Fruit fly (Drosophila melanogaster): ENCODE data around the gene Hus1-like.

Hus1-like gene

dm6 chr3R:4835315-4835714 is 23.4 kb upstream of the Hus1-like start (continued):
- TF ChIP-seq jing (GFP tag; optimal IDR thresholded peaks at IDR 0.05) (peak; percentile 74), CG13296 (GFP tag; optimal IDR thresholded peaks at IDR 0.05) (no peak), CG4404 (GFP tag; IDR thresholded peaks at IDR 0.05) (no peak), pfk (GFP tag; optimal IDR thresholded peaks at IDR 0.05) (no peak), kni (GFP tag; optimal IDR thresholded peaks at IDR 0.05) (peak; percentile 5), CG6854 (GFP tag; optimal IDR thresholded peaks at IDR 0.05) (no peak), Stat92E (GFP tag; optimal IDR thresholded peaks at IDR 0.05) (no peak), cato (GFP tag; optimal IDR thresholded peaks at IDR 0.05; ENCODE audit: borderline replicate concordance) (no peak), Hmr (GFP tag; optimal IDR thresholded peaks at IDR 0.05) (no peak), bcd (GFP tag; optimal IDR thresholded peaks at IDR 0.05) (no peak), tap (tag; optimal IDR thresholded peaks at IDR 0.05) (no peak), CG34422 (GFP tag; IDR thresholded peaks at IDR 0.05) (no peak), CG18011 (GFP tag; optimal IDR thresholded peaks at IDR 0.05) (no peak), Mes4 (GFP tag; optimal IDR thresholded peaks at IDR 0.05) (no peak), Hmx (GFP tag; optimal IDR thresholded peaks at IDR 0.05) (no peak), zf30C (GFP tag; optimal IDR thresholded peaks at IDR 0.05) (no peak), CG12391 (tag; optimal IDR thresholded peaks at IDR 0.05) (no peak), Myb (GFP tag; optimal IDR thresholded peaks at IDR 0.05) (no peak), az2 (GFP tag; optimal IDR thresholded peaks at IDR 0.05) (no peak), CG13894 (tag; optimal IDR thresholded peaks at IDR 0.05) (no peak), al (GFP tag; IDR thresholded peaks at IDR 0.05) (no peak), ttk (GFP tag; IDR thresholded peaks at IDR 0.05) (no peak), CG18476 (GFP tag; optimal IDR thresholded peaks at IDR 0.05) (no peak), Fer3 (tag; optimal IDR thresholded peaks at IDR 0.05) (no peak), Oli (tag; optimal IDR thresholded peaks at IDR 0.05) (no peak), CG14860 (GFP tag; IDR thresholded peaks at IDR 0.05; ENCODE audit: partially characterized antibody) (0 out of 3 replicates have a peak, but pooled peaks have one; percentile 7), Mrtf (GFP tag; IDR thresholded peaks at IDR 0.05) (no peak), pb (GFP tag; optimal IDR thresholded peaks at IDR 0.05) (no peak), zen2 (GFP tag; IDR thresholded peaks at IDR 0.05; ENCODE audit: partially characterized antibody) (peak; percentile 35; the same call in 1 of the 3 replicates)

- TF ChIP-seq CG2116 (GFP tag; optimal IDR thresholded peaks at IDR 0.05) (no peak), luna (GFP tag; optimal IDR thresholded peaks at IDR 0.05) (no peak), wdn (GFP tag; IDR thresholded peaks at IDR 0.05) (no peak), tap (tag; optimal IDR thresholded peaks at IDR 0.05) (no peak), CG43689 (GFP tag; IDR thresholded peaks at IDR 0.05) (no peak), zen (tag; optimal IDR thresholded peaks at IDR 0.05) (no peak), ERR (GFP tag; optimal IDR thresholded peaks at IDR 0.05) (no peak), CG10462 (GFP tag; optimal IDR thresholded peaks at IDR 0.05) (no peak), CG10267 (tag; optimal IDR thresholded peaks at IDR 0.05) (no peak), crol (GFP tag; IDR thresholded peaks at IDR 0.05) (peak; percentile 61), Rfx (GFP tag; IDR thresholded peaks at IDR 0.05) (no peak), sens (GFP tag) (peak; percentile 53), CG16813 (GFP tag; IDR thresholded peaks at IDR 0.05; ENCODE audit: partially characterized antibody) (no peak), danr (GFP tag; IDR thresholded peaks at IDR 0.05) (no peak), CG12769 (tag; optimal IDR thresholded peaks at IDR 0.05) (no peak), Jarid2 (GFP tag; optimal IDR thresholded peaks at IDR 0.05) (peak; percentile 33), Nf-YB (GFP tag; optimal IDR thresholded peaks at IDR 0.05) (peak; percentile 81), D (optimal IDR thresholded peaks at IDR 0.05) (no peak), D (GFP tag; optimal IDR thresholded peaks at IDR 0.05) (no peak), wor (GFP tag; IDR thresholded peaks at IDR 0.05) (no peak), fru (optimal IDR thresholded peaks at IDR 0.05) (no peak), stwl (tag; optimal IDR thresholded peaks at IDR 0.05) (peak; percentile 95), HLH54F (GFP tag; optimal IDR thresholded peaks at IDR 0.05) (no peak), CG14050 (GFP tag; IDR thresholded peaks at IDR 0.05) (no peak), Mrtf (GFP tag; IDR thresholded peaks at IDR 0.05) (no peak), CG10979 (tag; optimal IDR thresholded peaks at IDR 0.05) (no peak)
Measured at dm6 chr3R:4833636-4834035, 21.7 kb upstream of the Hus1-like start.
